Worm (Caenorhabditis elegans) whole organism, L1 larva: ENCODE results near the gene F48B9.3.

ENCODE experiments used
- C04F5.9 ChIP-seq: sonication (generic microtip); optimal IDR thresholded peaks from 2 replicates; lab custom pipeline; 2016; ENCODE audit warnings: missing genetic modification characterization, missing compliant biosample characterization
- C16A3.4 ChIP-seq: fragments of 150-350 bp; optimal IDR thresholded peaks from 2 replicates; lab custom pipeline; 2014; ENCODE audit warnings: missing biosample characterization, missing genetic modification characterization
- C34B4.2 ChIP-seq: sonication (generic microtip); optimal IDR thresholded peaks from 2 replicates; lab custom pipeline; 2017; ENCODE audit warnings: mild to moderate bottlenecking, missing genetic modification characterization, missing compliant biosample characterization
- F16B12.6 ChIP-seq: fragments of 150-350 bp; optimal IDR thresholded peaks from 2 replicates; lab custom pipeline; 2014; ENCODE audit warnings: missing biosample characterization, missing genetic modification characterization
- Y116A8C.19 ChIP-seq: sonication (generic microtip); optimal IDR thresholded peaks from 2 replicates; lab custom pipeline; 2016; ENCODE audit warnings: missing compliant biosample characterization, missing genetic modification characterization, borderline replicate concordance
- aha-1 ChIP-seq: fragments of 150-350 bp; optimal IDR thresholded peaks from 2 replicates; lab custom pipeline; 2014; ENCODE audit warnings: missing biosample characterization, missing genetic modification characterization
- alr-1 ChIP-seq: fragments of 200-800 bp; sonication (Bioruptor generic); optimal IDR thresholded peaks from 2 replicates; lab custom pipeline; 2018; ENCODE audit warnings: borderline replicate concordance, mild to moderate bottlenecking, missing genetic modification characterization, missing compliant biosample characterization
- aly-2 ChIP-seq: fragments of 150-350 bp; optimal IDR thresholded peaks from 2 replicates; lab custom pipeline; 2014; ENCODE audit warnings: missing biosample characterization, missing genetic modification characterization
- blmp-1 ChIP-seq: fragments of 150-350 bp; optimal IDR thresholded peaks from 2 replicates; lab custom pipeline; 2014; ENCODE audit warnings: missing biosample characterization, missing genetic modification characterization
- ceh-82 ChIP-seq, 3 experiments: fragments of 150-350 bp in 1 of 3; sonication (generic microtip) in 2 of 3; optimal IDR thresholded peaks; 2 replicates each; lab custom pipeline; 2014 to 2017; ENCODE audit warnings: missing biosample characterization in 3 of 3, missing genetic modification characterization in 3 of 3
- ceh-88 ChIP-seq: fragments of 200-800 bp; sonication (Bioruptor generic); IDR thresholded peaks from 2 replicates; pipeline ENCODE4 v1.3.6; 2022; ENCODE audit warnings: missing genetic modification characterization, missing compliant biosample characterization
- ceh-90 ChIP-seq: sonication (generic microtip); optimal IDR thresholded peaks from 2 replicates; lab custom pipeline; 2016; ENCODE audit warnings: missing genetic modification characterization, missing compliant biosample characterization
- ces-1 ChIP-seq: fragments of 150-350 bp; optimal IDR thresholded peaks from 2 replicates; lab custom pipeline; 2014; ENCODE audit warnings: missing biosample characterization, missing genetic modification reagents, missing genetic modification characterization
- dpl-1 ChIP-seq, 3 experiments: fragments of 150-350 bp in 2 of 3; sonication (generic microtip) in 1 of 3; optimal IDR thresholded peaks; 2 replicates each; lab custom pipeline; 2014 to 2017; ENCODE audit warnings: missing biosample characterization in 3 of 3, missing genetic modification characterization in 3 of 3, missing genetic modification reagents in 3 of 3
- dsc-1 ChIP-seq: sonication (generic microtip); optimal IDR thresholded peaks from 2 replicates; lab custom pipeline; 2016; ENCODE audit warnings: mild to moderate bottlenecking, missing genetic modification characterization, missing compliant biosample characterization
- efl-1 ChIP-seq, 4 experiments: fragments of 150-350 bp; optimal IDR thresholded peaks in 3 of 4; peaks in 1 of 4; 1 replicate in 1 of 4; 2 replicates in 3 of 4; lab custom pipeline; 2014; ENCODE audit warnings: missing biosample characterization in 2 of 4, missing genetic modification characterization in 2 of 4, missing genetic modification reagents in 2 of 4
- egl-13 ChIP-seq: sonication (generic microtip); optimal IDR thresholded peaks from 2 replicates; lab custom pipeline; 2016; ENCODE audit warnings: missing genotype, missing genetic modification reagents, missing genetic modification characterization, missing compliant biosample characterization
- elt-3 ChIP-seq, 6 experiments: fragments of 150-350 bp in 1 of 6; sonication (generic microtip); optimal IDR thresholded peaks; 2 replicates each; lab custom pipeline; 2017 to 2018; ENCODE audit warnings: missing biosample characterization in 6 of 6, missing genetic modification characterization in 6 of 6, inconsistent platforms in 1 of 6
- fkh-10 ChIP-seq: sonication (generic microtip); optimal IDR thresholded peaks from 2 replicates; lab custom pipeline; 2017; ENCODE audit warnings: missing biosample characterization, missing genetic modification reagents, missing genetic modification characterization
- fos-1 ChIP-seq: fragments of 150-350 bp; optimal IDR thresholded peaks from 2 replicates; lab custom pipeline; 2014; ENCODE audit warnings: missing biosample characterization, missing genetic modification characterization
- grh-1 ChIP-seq: fragments of 200-800 bp; sonication (Bioruptor generic); IDR thresholded peaks from 2 replicates; pipeline ENCODE4 v1.3.6; 2022; ENCODE audit warnings: missing genetic modification reagents, missing genetic modification characterization, missing compliant biosample characterization
- hlh-17 ChIP-seq: fragments of 200-800 bp; sonication (Bioruptor generic); optimal IDR thresholded peaks from 2 replicates; lab custom pipeline; 2018; ENCODE audit warnings: missing genetic modification characterization, mild to moderate bottlenecking, missing compliant biosample characterization, moderate library complexity, borderline replicate concordance
- hpl-2 ChIP-seq: fragments of 150-350 bp; optimal IDR thresholded peaks from 2 replicates; lab custom pipeline; 2014; ENCODE audit warnings: missing biosample characterization, missing genetic modification reagents, missing genetic modification characterization
- lin-35 ChIP-seq, 2 experiments: fragments of 150-350 bp; optimal IDR thresholded peaks; 2 replicates each; lab custom pipeline; 2014; ENCODE audit warnings: missing biosample characterization in 2 of 2, missing genetic modification characterization in 2 of 2, missing genetic modification reagents in 2 of 2
- lin-39 ChIP-seq: fragments of 150-350 bp; optimal IDR thresholded peaks from 2 replicates; lab custom pipeline; 2014; ENCODE audit warnings: missing biosample characterization, missing genetic modification reagents, missing genetic modification characterization
- lir-3 ChIP-seq: sonication (generic microtip); optimal IDR thresholded peaks from 2 replicates; lab custom pipeline; 2016; ENCODE audit warnings: mild to moderate bottlenecking, missing genetic modification characterization, moderate library complexity, missing compliant biosample characterization; ENCODE audit not compliant: poor library complexity
- mab-9 ChIP-seq: fragments of 200-800 bp; sonication (Bioruptor generic); IDR thresholded peaks from 2 replicates; pipeline ENCODE4 v1.3.6; 2022; ENCODE audit warnings: missing genetic modification reagents, missing genetic modification characterization, missing compliant biosample characterization
- mdl-1 ChIP-seq, 2 experiments: fragments of 150-350 bp; optimal IDR thresholded peaks; 2 replicates each; lab custom pipeline; 2014 to 2017; ENCODE audit warnings: missing biosample characterization in 2 of 2, missing genetic modification characterization in 2 of 2, inconsistent platforms in 1 of 2
- mef-2 ChIP-seq: fragments of 150-350 bp; optimal IDR thresholded peaks from 2 replicates; lab custom pipeline; 2014; ENCODE audit warnings: missing biosample characterization, missing genetic modification characterization
- nhr-12 ChIP-seq: sonication (generic microtip); optimal IDR thresholded peaks from 2 replicates; lab custom pipeline; 2017; ENCODE audit warnings: missing biosample characterization, missing genetic modification characterization
- nhr-20 ChIP-seq: sonication (generic microtip); optimal IDR thresholded peaks from 2 replicates; lab custom pipeline; 2016; ENCODE audit warnings: mild to moderate bottlenecking, missing genetic modification characterization, missing compliant biosample characterization
- nhr-237 ChIP-seq: fragments of 150-350 bp; optimal IDR thresholded peaks from 2 replicates; lab custom pipeline; 2014; ENCODE audit warnings: missing biosample characterization, missing genetic modification characterization
- nhr-28 ChIP-seq: fragments of 150-350 bp; optimal IDR thresholded peaks from 2 replicates; lab custom pipeline; 2014; ENCODE audit warnings: missing biosample characterization, missing genetic modification characterization
- nhr-47 ChIP-seq: sonication (generic microtip); optimal IDR thresholded peaks from 2 replicates; lab custom pipeline; 2016; ENCODE audit warnings: mild to moderate bottlenecking, missing genetic modification characterization, moderate library complexity, missing compliant biosample characterization
- nhr-71 ChIP-seq: sonication (generic microtip); optimal IDR thresholded peaks from 2 replicates; lab custom pipeline; 2016; ENCODE audit warnings: mild to moderate bottlenecking, missing genetic modification characterization, moderate library complexity, missing compliant biosample characterization
- nhr-76 ChIP-seq: sonication (generic microtip); optimal IDR thresholded peaks from 2 replicates; lab custom pipeline; 2017; ENCODE audit warnings: missing biosample characterization, missing genetic modification characterization
- nhr-90 ChIP-seq: sonication (generic microtip); optimal IDR thresholded peaks from 2 replicates; lab custom pipeline; 2016; ENCODE audit warnings: mild to moderate bottlenecking, missing genetic modification characterization, missing compliant biosample characterization; ENCODE audit not compliant: poor library complexity
- pax-3 ChIP-seq: fragments of 200-800 bp; sonication (Bioruptor generic); optimal IDR thresholded peaks from 2 replicates; lab custom pipeline; 2018; ENCODE audit warnings: mild to moderate bottlenecking, missing genetic modification characterization, moderate library complexity, missing compliant biosample characterization
- pqm-1 ChIP-seq: sonication (generic microtip); optimal IDR thresholded peaks from 3 replicates; lab custom pipeline; 2017; ENCODE audit warnings: missing biosample characterization, missing genetic modification characterization
- snpc-4 ChIP-seq: fragments of 150-350 bp; optimal IDR thresholded peaks from 2 replicates; lab custom pipeline; 2014; ENCODE audit warnings: missing biosample characterization, missing genetic modification characterization
- snu-23 ChIP-seq: sonication (generic microtip); optimal IDR thresholded peaks from 2 replicates; lab custom pipeline; 2016; ENCODE audit warnings: missing genetic modification characterization, missing compliant biosample characterization
- swsn-7 ChIP-seq: sonication (generic microtip); optimal IDR thresholded peaks from 2 replicates; lab custom pipeline; 2016; ENCODE audit warnings: missing genetic modification characterization, missing compliant biosample characterization
- tbx-2 ChIP-seq: sonication (generic microtip); optimal IDR thresholded peaks from 2 replicates; lab custom pipeline; 2016; ENCODE audit warnings: missing genetic modification characterization, missing compliant biosample characterization
- tlp-1 ChIP-seq: fragments of 150-350 bp; optimal IDR thresholded peaks from 2 replicates; lab custom pipeline; 2014; ENCODE audit warnings: missing biosample characterization, missing genetic modification characterization
- unc-130 ChIP-seq: fragments of 150-350 bp; optimal IDR thresholded peaks from 2 replicates; lab custom pipeline; 2017; ENCODE audit warnings: missing biosample characterization, missing genetic modification characterization, inconsistent platforms
- unc-62 ChIP-seq: fragments of 150-350 bp; optimal IDR thresholded peaks from 2 replicates; lab custom pipeline; 2014; ENCODE audit warnings: missing biosample characterization, missing genetic modification reagents, missing genetic modification characterization
- unc-86 ChIP-seq: sonication (generic microtip); optimal IDR thresholded peaks from 2 replicates; lab custom pipeline; 2016; ENCODE audit warnings: missing genetic modification characterization, missing compliant biosample characterization
- vab-15 ChIP-seq: sonication (generic microtip); optimal IDR thresholded peaks from 2 replicates; lab custom pipeline; 2017; ENCODE audit warnings: missing genotype, mild to moderate bottlenecking, missing genetic modification characterization, missing compliant biosample characterization
- xbp-1 ChIP-seq: sonication (generic microtip); optimal IDR thresholded peaks from 2 replicates; lab custom pipeline; 2016; ENCODE audit warnings: missing genetic modification characterization, missing compliant biosample characterization
- zag-1 ChIP-seq: fragments of 150-350 bp; optimal IDR thresholded peaks from 2 replicates; lab custom pipeline; 2014; ENCODE audit warnings: missing biosample characterization, missing genetic modification characterization
- zip-4 ChIP-seq: fragments of 200-800 bp; sonication (Bioruptor generic); optimal IDR thresholded peaks from 2 replicates; lab custom pipeline; 2018; ENCODE audit warnings: mild to moderate bottlenecking, missing genetic modification characterization, moderate library complexity, missing compliant biosample characterization
- ztf-11 ChIP-seq, 2 experiments: sonication (generic microtip); optimal IDR thresholded peaks; 2 replicates each; lab custom pipeline; 2016 to 2017; ENCODE audit warnings: missing genetic modification characterization in 2 of 2, missing biosample characterization in 1 of 2, missing compliant biosample characterization in 1 of 2
- ztf-4 ChIP-seq: fragments of 150-350 bp; optimal IDR thresholded peaks from 2 replicates; lab custom pipeline; 2014; ENCODE audit warnings: missing biosample characterization, missing genetic modification characterization

Gene F48B9.3

ce11 chrX:2176361-2176880 lies 11.6 kb downstream of the F48B9.3 start, which contains the start of gene F48B9.8:
Gene F48B9.8, minus strand, starts transcription at chrX:2176411.
- TF ChIP-seq pax-3 (tag; lab: Kevin White, UChicago) (no peak), ztf-11 (tag; optimal IDR thresholded peaks at IDR 0.05; lab: Kevin White, UChicago) (no peak), F16B12.6 (tag; lab: Kevin White, UChicago) (peak; percentile 86), nhr-76 (no peak), unc-130 (tag; lab: Kevin White, UChicago) (no peak), lin-39 (tag; lab: Kevin White, UChicago) (no peak), ceh-88 (GFP tag; lab: Robert Waterston, UW) (no peak), pqm-1 (no peak), elt-3 (tag; optimal IDR thresholded peaks at IDR 0.05; lab: Kevin White, UChicago) (no peak), aly-2 (tag; lab: Kevin White, UChicago) (no peak), xbp-1 (tag; lab: Kevin White, UChicago) (peak; percentile 22), mab-9 (GFP tag; lab: Robert Waterston, UW) (no peak), lir-3 (tag; lab: Kevin White, UChicago) (no peak), swsn-7 (peak; percentile 43), mdl-1 (tag; optimal IDR thresholded peaks at IDR 0.05; lab: Kevin White, UChicago) (no peak), tlp-1 (no peak), lin-35 (GFP tag; optimal IDR thresholded peaks at IDR 0.05; lab: Kevin White, UChicago) (peak in 1 of 2 experiments; percentile 48), nhr-12 (tag; lab: Kevin White, UChicago) (no peak), aha-1 (tag; lab: Kevin White, UChicago) (no peak), tbx-2 (peak; percentile 34), C34B4.2 (tag; lab: Kevin White, UChicago) (no peak), nhr-71 (peak; percentile 36), ces-1 (no peak), zip-4 (GFP tag; lab: Kevin White, UChicago) (no peak), snu-23 (GFP tag; lab: Kevin White, UChicago) (peak; percentile 46), nhr-237 (tag; lab: Kevin White, UChicago) (no peak), efl-1 (optimal IDR thresholded peaks at IDR 0.05; lab: Kevin White, UChicago) (peak; percentile 7 to 20), efl-1 (GFP tag; optimal IDR thresholded peaks at IDR 0.05 in 1 of 2; lab: Kevin White, UChicago) (no peak), Y116A8C.19 (tag; lab: Kevin White, UChicago) (no peak), nhr-90 (no peak), hlh-17 (GFP tag; lab: Kevin White, UChicago) (no peak), C16A3.4 (tag; lab: Kevin White, UChicago) (peak; percentile 10), nhr-20 (no peak), vab-15 (tag; lab: Kevin White, UChicago) (no peak), nhr-28 (no peak), C04F5.9 (tag; lab: Kevin White, UChicago) (no peak), grh-1 (no peak), mef-2 (no peak), alr-1 (tag; lab: Kevin White, UChicago) (no peak), egl-13 (no peak), hpl-2 (GFP tag; lab: Kevin White, UChicago) (no peak), snpc-4 (tag; lab: Kevin White, UChicago) (no peak), unc-86 (no peak), ztf-4 (tag; lab: Kevin White, UChicago) (no peak), fkh-10 (GFP tag; lab: Kevin White, UChicago) (no peak), nhr-47 (tag; lab: Kevin White, UChicago) (peak; percentile 43), ceh-90 (tag; lab: Kevin White, UChicago) (peak; percentile 37), blmp-1 (tag; lab: Kevin White, UChicago) (peak; percentile 40), fos-1 (no peak), zag-1 (tag; lab: Kevin White, UChicago) (no peak), dpl-1 (GFP tag; optimal IDR thresholded peaks at IDR 0.05; lab: Kevin White, UChicago) (peak in 2 of 3 experiments; percentile 4 to 28), unc-62 (GFP tag; lab: Kevin White, UChicago) (no peak), dsc-1 (tag; lab: Kevin White, UChicago) (no peak), ceh-82 (tag; optimal IDR thresholded peaks at IDR 0.05; lab: Kevin White, UChicago) (peak in 1 of 3 experiments; percentile 17)
